Fruit fly (Drosophila melanogaster): Measurements from ENCODE around the gene Pi4KIIIalpha.
A peak's percentile ranks its signal among the peaks of the same experiment; 100 is the strongest.

DNA sequence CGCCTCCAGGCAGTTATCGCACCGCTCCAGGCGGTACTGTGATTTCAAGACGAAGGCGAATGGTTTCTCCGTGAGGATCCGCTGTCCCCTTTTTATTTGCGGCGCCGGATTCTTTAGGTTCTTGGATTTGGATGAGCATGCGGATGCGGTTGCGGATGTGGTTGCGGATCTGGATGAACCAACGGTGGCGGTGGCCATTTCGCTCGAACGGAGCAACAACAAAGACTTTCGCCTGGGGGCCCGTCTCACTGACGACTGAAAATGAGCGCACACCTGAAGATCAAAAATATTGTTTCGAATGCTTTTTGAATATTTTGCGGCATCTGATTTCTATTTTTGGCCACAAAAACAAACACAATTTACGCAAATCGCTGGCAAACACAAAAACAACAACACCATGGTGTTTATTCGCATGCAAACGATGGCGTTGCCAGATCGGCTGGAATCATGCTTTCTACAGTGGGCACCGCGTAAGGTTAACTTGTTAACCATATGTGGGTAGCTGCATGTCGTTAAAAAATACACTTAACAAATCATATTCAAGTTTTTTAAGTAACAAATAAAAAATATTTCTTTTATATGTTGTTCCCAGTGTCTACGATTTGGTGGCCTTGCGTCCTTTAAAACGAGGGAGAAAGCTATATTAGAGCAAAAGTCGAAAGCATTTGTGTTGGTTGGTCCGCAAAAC is 16.0 kb upstream of the Pi4KIIIalpha start, which contains the start of gene Smyd3:
- TF ChIP-seq CG7101 (tag; optimal IDR thresholded peaks at IDR 0.05) (peak; percentile 61), CG1620 (GFP tag; optimal IDR thresholded peaks at IDR 0.05) (peak; percentile 52), tj (GFP tag; optimal IDR thresholded peaks at IDR 0.05) (peak; percentile 40), Hr96 (GFP tag; optimal IDR thresholded peaks at IDR 0.05) (no peak), CG11617 (GFP tag; optimal IDR thresholded peaks at IDR 0.05) (peak; percentile 74), CG14711 (tag; optimal IDR thresholded peaks at IDR 0.05) (peak; percentile 62)
